Worm (Caenorhabditis elegans) whole organism, late embryonic: ENCODE results near the gene Y53F4B.12.

ENCODE experiments used
- ama-1 ChIP-seq: fragments of 150-350 bp; optimal IDR thresholded peaks from 2 replicates; lab custom pipeline; 2014
- ceh-24 ChIP-seq: sonication (generic microtip); optimal IDR thresholded peaks from 2 replicates; lab custom pipeline; 2016; ENCODE audit warnings: mild to moderate bottlenecking, missing genetic modification characterization, missing compliant biosample characterization
- fkh-10 ChIP-seq: fragments of 150-350 bp; optimal IDR thresholded peaks from 2 replicates; lab custom pipeline; 2014; ENCODE audit warnings: missing biosample characterization, missing genetic modification reagents, missing genetic modification characterization
- hlh-6 ChIP-seq: sonication (generic microtip); optimal IDR thresholded peaks from 2 replicates; lab custom pipeline; 2016; ENCODE audit warnings: missing genotype, missing genetic modification characterization, missing compliant biosample characterization
- nhr-232 ChIP-seq: sonication (generic microtip); optimal IDR thresholded peaks from 2 replicates; lab custom pipeline; 2016; ENCODE audit warnings: missing genetic modification characterization, missing compliant biosample characterization
- pag-3 ChIP-seq: sonication (generic microtip); optimal IDR thresholded peaks from 2 replicates; lab custom pipeline; 2016; ENCODE audit warnings: missing compliant biosample characterization, missing genetic modification characterization, borderline replicate concordance
- ref-2 ChIP-seq: sonication (generic microtip); optimal IDR thresholded peaks from 2 replicates; lab custom pipeline; 2016; ENCODE audit warnings: missing genetic modification characterization, missing compliant biosample characterization
- sox-4 ChIP-seq: sonication (generic microtip); optimal IDR thresholded peaks from 2 replicates; lab custom pipeline; 2017; ENCODE audit warnings: mild to moderate bottlenecking, missing genetic modification characterization, inconsistent platforms, missing compliant biosample characterization
- unc-86 ChIP-seq: sonication (generic microtip); optimal IDR thresholded peaks from 2 replicates; lab custom pipeline; 2016; ENCODE audit warnings: missing genetic modification characterization, missing compliant biosample characterization

DNA sequence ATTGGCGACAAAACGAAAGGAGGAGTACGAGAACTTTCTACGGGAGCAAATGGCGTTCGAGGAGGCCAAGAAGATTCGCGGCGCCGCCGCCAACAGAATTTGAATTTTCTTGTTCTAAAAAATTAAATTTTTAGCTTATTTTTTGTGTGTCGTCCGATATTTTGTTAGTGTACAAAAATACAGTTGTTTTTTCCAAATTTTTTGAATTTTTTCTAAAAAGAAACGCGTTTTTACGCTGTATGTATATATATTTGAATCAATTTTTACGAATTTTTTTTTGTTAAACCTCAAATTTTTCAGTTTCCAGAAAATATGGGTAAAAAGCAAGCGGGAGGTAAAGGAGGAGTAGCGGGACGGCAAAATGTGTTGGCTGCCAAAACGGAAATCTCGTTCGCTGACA, 20.1 kb downstream of the Y53F4B.12 start, which contains the start of gene trip-4:
- TF ChIP-seq fkh-10 (GFP tag; lab: Kevin White, UChicago): no peak
- no peak for TF ChIP-seq hlh-6 (tag; lab: Kevin White, UChicago)
- no peak for TF ChIP-seq unc-86 (tag; lab: Kevin White, UChicago)
- TF ChIP-seq ref-2: no peak
- no peak for TF ChIP-seq pag-3 (tag; lab: Kevin White, UChicago)
- no peak for TF ChIP-seq ceh-24 (tag; lab: Kevin White, UChicago)
- no peak for TF ChIP-seq nhr-232
- TF ChIP-seq ama-1: no peak
- no peak for TF ChIP-seq sox-4 (tag; lab: Kevin White, UChicago)
